Worm (Caenorhabditis elegans): ENCODE data around the gene M163.7.

The M163.7 gene

DNA sequence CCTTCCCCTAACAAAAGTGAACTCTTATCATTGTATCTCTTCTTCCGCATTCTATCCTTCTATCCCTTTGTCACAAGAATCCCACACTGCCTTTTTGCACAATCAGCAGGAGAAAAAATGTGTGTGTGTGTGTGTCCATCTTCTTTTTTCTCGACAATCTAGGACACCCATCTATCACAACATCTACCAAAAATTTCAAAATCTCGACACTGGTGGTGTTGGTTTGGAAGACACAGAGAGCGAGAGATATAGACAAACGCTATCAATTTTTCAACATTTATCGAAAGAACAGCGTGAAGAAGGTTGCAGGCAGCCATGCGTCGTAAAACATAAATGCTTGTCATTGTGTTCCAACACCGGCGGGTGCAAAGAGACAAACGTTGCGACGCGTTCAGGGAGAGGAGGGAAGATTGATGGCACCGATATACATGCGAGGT lies 44.2 kb downstream of the M163.7 start (continued):
- TF ChIP-seq egl-13 (tag; optimal IDR thresholded peaks at IDR 0.05) (no peak), ztf-4 (tag; optimal IDR thresholded peaks at IDR 0.05) (no peak), elt-2 (tag; optimal IDR thresholded peaks at IDR 0.05) (no peak), isw-1 (GFP tag; IDR thresholded peaks at IDR 0.05) (no peak), rnt-1 (tag; optimal IDR thresholded peaks at IDR 0.05) (peak; percentile 84), aly-2 (tag; optimal IDR thresholded peaks at IDR 0.05) (no peak), C16A3.4 (tag; optimal IDR thresholded peaks at IDR 0.05) (peak; percentile 19), snpc-4 (tag; optimal IDR thresholded peaks at IDR 0.05) (no peak), ceh-90 (tag; optimal IDR thresholded peaks at IDR 0.05) (no peak), swsn-7 (tag; optimal IDR thresholded peaks at IDR 0.05) (peak; percentile 12), dpl-1 (GFP tag; optimal IDR thresholded peaks at IDR 0.05) (peak in 1 of 3 experiments; percentile 8), ceh-63 (GFP tag; optimal IDR thresholded peaks at IDR 0.05) (no peak), pax-3 (tag; optimal IDR thresholded peaks at IDR 0.05) (no peak), ceh-82 (tag; optimal IDR thresholded peaks at IDR 0.05) (peak in 2 of 3 experiments; percentile 10 to 21), lin-13 (GFP tag; optimal IDR thresholded peaks at IDR 0.05) (peak; percentile 15), fkh-4 (tag; optimal IDR thresholded peaks at IDR 0.05; ENCODE audit: borderline replicate concordance) (no peak), pqm-1 (tag; optimal IDR thresholded peaks at IDR 0.05) (no peak), ets-5 (GFP tag; IDR thresholded peaks at IDR 0.05) (no peak), nhr-71 (tag; optimal IDR thresholded peaks at IDR 0.05) (peak; percentile 85), nhr-85 (tag) (peak; percentile 98), F16B12.6 (tag; optimal IDR thresholded peaks at IDR 0.05) (no peak), unc-98 (GFP tag; IDR thresholded peaks at IDR 0.05) (no peak), nhr-90 (tag; optimal IDR thresholded peaks at IDR 0.05; ENCODE audit: poor library complexity) (peak; percentile 35), lir-3 (tag; optimal IDR thresholded peaks at IDR 0.05; ENCODE audit: poor library complexity) (peak; percentile 1), vab-15 (tag; optimal IDR thresholded peaks at IDR 0.05) (no peak), fos-1 (tag; optimal IDR thresholded peaks at IDR 0.05) (no peak), xbp-1 (tag; optimal IDR thresholded peaks at IDR 0.05) (no peak), ztf-11 (tag; optimal IDR thresholded peaks at IDR 0.05) (no peak), nhr-47 (tag; optimal IDR thresholded peaks at IDR 0.05) (peak; percentile 36), lin-35 (GFP tag; optimal IDR thresholded peaks at IDR 0.05) (peak in 1 of 2 experiments; percentile 36), lin-14 (GFP tag; optimal IDR thresholded peaks at IDR 0.05) (peak; percentile 94), unc-86 (tag; optimal IDR thresholded peaks at IDR 0.05) (no peak), C34B4.2 (tag; optimal IDR thresholded peaks at IDR 0.05) (no peak), mef-2 (tag; optimal IDR thresholded peaks at IDR 0.05) (no peak), nhr-237 (tag; optimal IDR thresholded peaks at IDR 0.05) (no peak), sptf-1 (tag; optimal IDR thresholded peaks at IDR 0.05) (no peak), sox-4 (tag; optimal IDR thresholded peaks at IDR 0.05) (no peak), ceh-88 (GFP tag; IDR thresholded peaks at IDR 0.05) (no peak), nhr-76 (tag; optimal IDR thresholded peaks at IDR 0.05) (no peak), mab-9 (GFP tag; IDR thresholded peaks at IDR 0.05) (no peak), snu-23 (GFP tag; optimal IDR thresholded peaks at IDR 0.05) (peak; percentile 65), C04F5.9 (tag; optimal IDR thresholded peaks at IDR 0.05) (no peak), alr-1 (tag; optimal IDR thresholded peaks at IDR 0.05; ENCODE audit: borderline replicate concordance) (no peak), tbx-2 (tag; optimal IDR thresholded peaks at IDR 0.05) (peak; percentile 58), sup-37 (GFP tag; optimal IDR thresholded peaks at IDR 0.05) (no peak), elt-3 (tag; optimal IDR thresholded peaks at IDR 0.05) (peak in 5 of 6 experiments; percentile 61 to 85 (median 73)), egl-27 (tag; optimal IDR thresholded peaks at IDR 0.05) (peak in 1 of 2 experiments; percentile 70)
